Fruit fly (Drosophila melanogaster): Measurements from ENCODE around the gene CG6686.

DNA sequence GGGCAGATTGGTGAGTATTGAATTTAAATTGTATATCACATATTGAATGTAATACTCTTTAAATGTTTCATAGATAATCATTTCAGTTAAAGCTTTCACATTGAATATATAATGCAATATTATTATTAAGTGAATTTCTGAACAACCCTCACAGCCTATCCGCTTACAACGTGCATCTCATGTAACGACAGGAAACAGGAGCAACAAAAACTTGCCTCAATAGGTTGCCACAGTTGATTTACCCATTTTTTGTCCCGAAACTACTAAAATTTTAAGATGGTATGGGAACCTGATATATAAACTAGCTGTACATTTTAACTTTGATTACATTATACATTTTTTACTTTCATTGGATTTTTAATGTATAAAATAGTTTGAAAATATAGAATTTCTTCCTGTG, 29.1 kb downstream of the CG6686 start:
- TF ChIP-seq ey (GFP tag; optimal IDR thresholded peaks at IDR 0.05): no peak
- no peak for TF ChIP-seq Hr78 (GFP tag; optimal IDR thresholded peaks at IDR 0.05)
- TF ChIP-seq N (GFP tag; optimal IDR thresholded peaks at IDR 0.05): no peak
- TF ChIP-seq pan (optimal IDR thresholded peaks at IDR 0.05): no peak
- TF ChIP-seq brk (GFP tag; optimal IDR thresholded peaks at IDR 0.05): no peak
- no peak for TF ChIP-seq psq (GFP tag; optimal IDR thresholded peaks at IDR 0.05)
- no peak for TF ChIP-seq OdsH (GFP tag; optimal IDR thresholded peaks at IDR 0.05)
- TF ChIP-seq h (GFP tag; optimal IDR thresholded peaks at IDR 0.05): no peak
- no peak for TF ChIP-seq Rel (GFP tag; optimal IDR thresholded peaks at IDR 0.05)
- TF ChIP-seq Rel (tag; optimal IDR thresholded peaks at IDR 0.05): no peak
- no peak for TF ChIP-seq lola (GFP tag; optimal IDR thresholded peaks at IDR 0.05)
- TF ChIP-seq GATAd (GFP tag; optimal IDR thresholded peaks at IDR 0.05): no peak
- no peak for TF ChIP-seq Dfd (GFP tag; optimal IDR thresholded peaks at IDR 0.05)
